Worm (Caenorhabditis elegans): ENCODE data around the gene C40H1.3.

Gene C40H1.3

ce11 chrIII:9281480-9281879, 47.7 kb downstream of the C40H1.3 start, which contains the start of gene fozi-1:
Gene fozi-1 (plus strand): TSS chrIII:9281780.
- no peak for TF ChIP-seq unc-62 (GFP tag; optimal IDR thresholded peaks at IDR 0.05)

ce11 chrIII:9277803-9278202, 51.4 kb downstream of the C40H1.3 start:
- no peak for TF ChIP-seq unc-62 (GFP tag; optimal IDR thresholded peaks at IDR 0.05)
